Worm (Caenorhabditis elegans) whole organism, L3 larva: ENCODE results near the gene fce-2.

Experiments used
- ZK546.5 ChIP-seq: sonication (generic microtip); optimal IDR thresholded peaks from 2 replicates; lab custom pipeline; 2017; ENCODE audit warnings: missing biosample characterization, missing genetic modification characterization
- ama-1 ChIP-seq: fragments of 150-350 bp; optimal IDR thresholded peaks from 2 replicates; lab custom pipeline; 2018
- ceh-16 ChIP-seq: sonication (generic microtip); optimal IDR thresholded peaks from 2 replicates; lab custom pipeline; 2017; ENCODE audit warnings: missing biosample characterization, missing genetic modification characterization
- ceh-28 ChIP-seq: fragments of 150-350 bp; optimal IDR thresholded peaks from 2 replicates; lab custom pipeline; 2014; ENCODE audit warnings: missing biosample characterization, missing genetic modification reagents, missing genetic modification characterization
- ceh-82 ChIP-seq: fragments of 150-350 bp; optimal IDR thresholded peaks from 2 replicates; lab custom pipeline; 2014; ENCODE audit warnings: missing biosample characterization, missing genetic modification characterization
- ceh-9 ChIP-seq: sonication (generic microtip); optimal IDR thresholded peaks from 2 replicates; lab custom pipeline; 2018; ENCODE audit warnings: missing biosample characterization, missing genetic modification characterization
- daf-12 ChIP-seq: fragments of 150-350 bp; optimal IDR thresholded peaks from 2 replicates; lab custom pipeline; 2014; ENCODE audit warnings: missing biosample characterization, missing genetic modification reagents, missing genetic modification characterization
- egl-27 ChIP-seq: sonication (generic microtip); optimal IDR thresholded peaks from 4 replicates; lab custom pipeline; 2017; ENCODE audit warnings: missing biosample characterization, missing genetic modification reagents, missing genetic modification characterization
- egl-5 ChIP-seq: fragments of 150-350 bp; optimal IDR thresholded peaks from 2 replicates; lab custom pipeline; 2017; ENCODE audit warnings: missing biosample characterization, missing genetic modification reagents, missing genetic modification characterization, inconsistent platforms
- elt-2 ChIP-seq: sonication (generic microtip); optimal IDR thresholded peaks from 2 replicates; lab custom pipeline; 2016; ENCODE audit warnings: missing genetic modification reagents, mild to moderate bottlenecking, missing genetic modification characterization, missing compliant biosample characterization
- eor-1 ChIP-seq, 2 experiments: fragments of 150-350 bp; optimal IDR thresholded peaks; 2 replicates each; lab custom pipeline; 2014 to 2018; ENCODE audit warnings: missing biosample characterization in 2 of 2, missing genetic modification characterization in 2 of 2
- fkh-10 ChIP-seq: sonication (generic microtip); optimal IDR thresholded peaks from 2 replicates; lab custom pipeline; 2017; ENCODE audit warnings: missing biosample characterization, missing genetic modification reagents, missing genetic modification characterization
- fkh-2 ChIP-seq: fragments of 150-350 bp; optimal IDR thresholded peaks from 2 replicates; lab custom pipeline; 2014; ENCODE audit warnings: missing biosample characterization, missing genetic modification reagents, missing genetic modification characterization
- hmg-11 ChIP-seq: sonication (generic microtip); optimal IDR thresholded peaks from 2 replicates; lab custom pipeline; 2016; ENCODE audit warnings: missing genetic modification characterization, missing compliant biosample characterization
- jun-1 ChIP-seq: fragments of 150-350 bp; optimal IDR thresholded peaks from 2 replicates; lab custom pipeline; 2014; ENCODE audit warnings: missing biosample characterization, missing genetic modification reagents, missing genetic modification characterization
- lin-15B ChIP-seq: fragments of 150-350 bp; optimal IDR thresholded peaks from 2 replicates; lab custom pipeline; 2014; ENCODE audit warnings: missing biosample characterization, missing genetic modification characterization
- lin-39 ChIP-seq: fragments of 150-350 bp; optimal IDR thresholded peaks from 2 replicates; lab custom pipeline; 2018; ENCODE audit warnings: missing biosample characterization, missing genetic modification reagents, missing genetic modification characterization
- mdl-1 ChIP-seq: fragments of 150-350 bp; optimal IDR thresholded peaks from 2 replicates; lab custom pipeline; 2014; ENCODE audit warnings: missing biosample characterization, missing genetic modification characterization
- nfya-1 ChIP-seq: sonication (generic microtip); optimal IDR thresholded peaks from 2 replicates; lab custom pipeline; 2017; ENCODE audit warnings: missing genetic modification characterization, mild to moderate bottlenecking, missing compliant biosample characterization, antibody characterized with exemption, moderate library complexity; ENCODE audit not compliant: insufficient read depth
- nhr-12 ChIP-seq: fragments of 150-350 bp; optimal IDR thresholded peaks from 2 replicates; lab custom pipeline; 2014; ENCODE audit warnings: missing biosample characterization, missing genetic modification characterization
- nhr-23 ChIP-seq: fragments of 150-350 bp; optimal IDR thresholded peaks from 2 replicates; lab custom pipeline; 2014; ENCODE audit warnings: missing biosample characterization, missing genetic modification reagents, missing genetic modification characterization
- nhr-25 ChIP-seq: sonication (generic microtip); optimal IDR thresholded peaks from 2 replicates; lab custom pipeline; 2017; ENCODE audit warnings: missing biosample characterization, missing genetic modification characterization
- nhr-43 ChIP-seq: sonication (generic microtip); optimal IDR thresholded peaks from 2 replicates; lab custom pipeline; 2016; ENCODE audit warnings: mild to moderate bottlenecking, missing genetic modification characterization, missing compliant biosample characterization; ENCODE audit not compliant: poor library complexity, severe bottlenecking
- nhr-67 ChIP-seq: fragments of 150-350 bp; optimal IDR thresholded peaks from 2 replicates; lab custom pipeline; 2014; ENCODE audit warnings: missing biosample characterization, missing genetic modification characterization
- nhr-77 ChIP-seq: fragments of 150-350 bp; optimal IDR thresholded peaks from 2 replicates; lab custom pipeline; 2014; ENCODE audit warnings: missing biosample characterization, missing genetic modification characterization
- pha-4 ChIP-seq: fragments of 150-350 bp; optimal IDR thresholded peaks from 2 replicates; lab custom pipeline; 2014; ENCODE audit warnings: missing biosample characterization, missing genetic modification reagents, missing genetic modification characterization
- pqm-1 ChIP-seq: fragments of 150-350 bp; optimal IDR thresholded peaks from 2 replicates; lab custom pipeline; 2017; ENCODE audit warnings: missing biosample characterization, missing genetic modification characterization, inconsistent platforms
- sea-2 ChIP-seq: fragments of 150-350 bp; sonication (generic microtip); optimal IDR thresholded peaks from 4 replicates; lab custom pipeline; 2014; ENCODE audit warnings: missing biosample characterization, missing genetic modification reagents, missing genetic modification characterization
- skn-1 ChIP-seq: fragments of 150-350 bp; optimal IDR thresholded peaks from 2 replicates; lab custom pipeline; 2014; ENCODE audit warnings: missing biosample characterization, missing genetic modification characterization
- snpc-4 ChIP-seq: fragments of 150-350 bp; optimal IDR thresholded peaks from 2 replicates; lab custom pipeline; 2014; ENCODE audit warnings: missing biosample characterization, missing genetic modification characterization
- tbx-2 ChIP-seq: sonication (generic microtip); optimal IDR thresholded peaks from 2 replicates; lab custom pipeline; 2016; ENCODE audit warnings: mild to moderate bottlenecking, missing genetic modification characterization, missing compliant biosample characterization
- unc-39 ChIP-seq: sonication (generic microtip); optimal IDR thresholded peaks from 4 replicates; lab custom pipeline; 2017; ENCODE audit warnings: missing biosample characterization, missing genetic modification characterization
- zag-1 ChIP-seq: fragments of 150-350 bp; optimal IDR thresholded peaks from 2 replicates; lab custom pipeline; 2014; ENCODE audit warnings: missing biosample characterization, missing genetic modification characterization
- ztf-4 ChIP-seq: fragments of 150-350 bp; optimal IDR thresholded peaks from 2 replicates; lab custom pipeline; 2014; ENCODE audit warnings: missing biosample characterization, missing genetic modification characterization

Gene fce-2

ce11 chrV:20445898-20446297, 20.8 kb downstream of the fce-2 start:
- TF ChIP-seq sea-2 (GFP tag; lab: Kevin White, UChicago) (no peak), nhr-25 (tag; lab: Kevin White, UChicago) (no peak), ZK546.5 (tag; lab: Kevin White, UChicago) (no peak), ceh-28 (tag; lab: Kevin White, UChicago) (no peak), nhr-67 (tag; lab: Kevin White, UChicago) (no peak), ceh-82 (tag; lab: Kevin White, UChicago) (no peak), zag-1 (tag; lab: Kevin White, UChicago) (no peak), ama-1 (lab: Kevin White, UChicago) (no peak), snpc-4 (no peak), nhr-23 (no peak), ceh-9 (no peak), hmg-11 (no peak), nhr-12 (no peak), fkh-10 (GFP tag; lab: Kevin White, UChicago) (no peak), jun-1 (tag; lab: Kevin White, UChicago) (no peak), fkh-2 (tag; lab: Kevin White, UChicago) (no peak), mdl-1 (no peak), elt-2 (no peak), egl-5 (no peak), daf-12 (tag; lab: Kevin White, UChicago) (no peak)

- peak; percentile 6 for TF ChIP-seq egl-5
- peak; percentile 12 for TF ChIP-seq nfya-1 (tag; lab: Kevin White, UChicago)
- no peak for TF ChIP-seq ZK546.5 (tag; lab: Kevin White, UChicago)
Measured at ce11 chrV:20451793-20452192, 26.7 kb downstream of the fce-2 start.

- TF ChIP-seq skn-1 = no peak
Measured at ce11 chrV:20453084-20453483, 28.0 kb downstream of the fce-2 start, which contains the start of gene F48F5.6. Gene F48F5.6 (minus strand): TSS chrV:20453184.

- TF ChIP-seq nhr-23 (no peak), tbx-2 (tag; lab: Kevin White, UChicago) (no peak), nhr-77 (tag; lab: Kevin White, UChicago) (no peak), egl-27 (tag; lab: Kevin White, UChicago) (no peak), elt-2 (no peak), lin-15B (tag; lab: Kevin White, UChicago) (no peak), nhr-25 (tag; lab: Kevin White, UChicago) (no peak), mdl-1 (no peak), pqm-1 (tag; lab: Kevin White, UChicago) (no peak), ceh-16 (tag; lab: Kevin White, UChicago) (no peak), nhr-43 (no peak), hmg-11 (no peak), pha-4 (tag; lab: Kevin White, UChicago) (no peak), eor-1 (tag; optimal IDR thresholded peaks at IDR 0.05; lab: Kevin White, UChicago) (no peak), ztf-4 (no peak), lin-39 (tag; lab: Kevin White, UChicago) (no peak), egl-5 (no peak), ceh-28 (tag; lab: Kevin White, UChicago) (no peak), ceh-82 (tag; lab: Kevin White, UChicago) (no peak), zag-1 (tag; lab: Kevin White, UChicago) (no peak)
Measured at ce11 chrV:20453811-20454210, 28.7 kb downstream of the fce-2 start, which contains the start of gene srd-70. Gene srd-70 (plus strand): TSS chrV:20454111.

- TF ChIP-seq nfya-1 (tag; lab: Kevin White, UChicago) (peak; percentile 35), snpc-4 (peak; percentile 96), fkh-10 (GFP tag; lab: Kevin White, UChicago) (no peak), lin-39 (tag; lab: Kevin White, UChicago) (peak; percentile 3)
Measured at ce11 chrV:20455637-20456036, 30.5 kb downstream of the fce-2 start.

ce11 chrV:20457155-20457554, 32.1 kb downstream of the fce-2 start:
- TF ChIP-seq egl-5 (no peak), hmg-11 (peak; percentile 39), skn-1 (no peak), lin-39 (tag; lab: Kevin White, UChicago) (peak; percentile 14), ztf-4 (no peak), unc-39 (tag; lab: Kevin White, UChicago) (no peak), daf-12 (tag; lab: Kevin White, UChicago) (no peak)
